Worm (Caenorhabditis elegans): ENCODE data around the gene acer-1.

The acer-1 gene

DNA sequence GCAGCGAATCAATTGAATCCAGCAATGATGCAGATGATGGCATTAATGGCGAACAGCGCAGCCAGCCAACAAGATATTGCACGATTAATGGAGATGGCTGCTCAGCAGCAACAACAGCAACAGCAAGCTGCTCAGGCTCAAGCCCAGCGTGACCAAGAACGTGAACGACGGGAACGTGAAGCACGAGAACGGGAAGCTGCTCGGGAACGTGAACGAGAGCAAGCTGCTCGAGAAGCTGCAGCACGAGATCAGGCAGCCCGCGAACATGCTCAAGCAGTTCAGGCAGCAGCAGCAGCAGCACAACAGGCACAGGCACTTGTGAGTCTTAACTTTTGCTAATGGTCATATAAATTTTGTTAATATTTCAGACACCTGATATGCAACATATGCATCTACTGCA, 43.5 kb downstream of the acer-1 start:
- TF ChIP-seq cog-1 (tag; optimal IDR thresholded peaks at IDR 0.05) (no peak), klf-2 (GFP tag; conservative IDR thresholded peaks at IDR 0.05) (no peak), flt-1 (GFP tag; IDR thresholded peaks at IDR 0.05) (no peak), ztf-29 (GFP tag; IDR thresholded peaks at IDR 0.05) (no peak), tab-1 (GFP tag; IDR thresholded peaks at IDR 0.05) (no peak)

DNA sequence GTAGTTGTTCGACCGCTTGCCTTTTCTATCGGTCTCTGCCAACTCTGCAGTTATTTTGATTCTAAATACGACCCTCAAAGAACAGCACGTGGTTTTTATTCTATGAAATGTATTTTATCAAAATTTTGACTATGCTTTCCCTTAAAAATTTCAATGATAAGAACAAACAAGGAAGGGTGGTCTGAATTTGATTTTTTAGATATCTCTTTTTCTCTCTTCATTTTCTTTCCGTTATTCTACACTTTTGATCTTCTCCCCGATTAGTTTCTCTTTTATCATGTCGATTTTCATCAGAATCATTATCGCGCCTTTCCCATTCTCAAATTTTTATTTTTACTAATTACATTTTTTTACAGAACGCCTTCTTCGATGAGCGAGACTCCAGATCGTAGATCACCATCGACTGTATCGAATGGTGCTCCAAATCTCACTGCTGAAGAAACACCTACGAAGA, 45.2 kb downstream of the acer-1 start:
- TF ChIP-seq med-1 (GFP tag; optimal IDR thresholded peaks at IDR 0.05; ENCODE audit: insufficient read depth) (no peak), tab-1 (GFP tag; IDR thresholded peaks at IDR 0.05) (no peak), klf-2 (GFP tag; conservative IDR thresholded peaks at IDR 0.05) (no peak), T22C8.4 (GFP tag; IDR thresholded peaks at IDR 0.05) (no peak), ztf-23 (GFP tag; IDR thresholded peaks at IDR 0.05) (no peak), ref-1 (GFP tag; conservative IDR thresholded peaks at IDR 0.05) (no peak), flt-1 (GFP tag; IDR thresholded peaks at IDR 0.05) (no peak)

DNA sequence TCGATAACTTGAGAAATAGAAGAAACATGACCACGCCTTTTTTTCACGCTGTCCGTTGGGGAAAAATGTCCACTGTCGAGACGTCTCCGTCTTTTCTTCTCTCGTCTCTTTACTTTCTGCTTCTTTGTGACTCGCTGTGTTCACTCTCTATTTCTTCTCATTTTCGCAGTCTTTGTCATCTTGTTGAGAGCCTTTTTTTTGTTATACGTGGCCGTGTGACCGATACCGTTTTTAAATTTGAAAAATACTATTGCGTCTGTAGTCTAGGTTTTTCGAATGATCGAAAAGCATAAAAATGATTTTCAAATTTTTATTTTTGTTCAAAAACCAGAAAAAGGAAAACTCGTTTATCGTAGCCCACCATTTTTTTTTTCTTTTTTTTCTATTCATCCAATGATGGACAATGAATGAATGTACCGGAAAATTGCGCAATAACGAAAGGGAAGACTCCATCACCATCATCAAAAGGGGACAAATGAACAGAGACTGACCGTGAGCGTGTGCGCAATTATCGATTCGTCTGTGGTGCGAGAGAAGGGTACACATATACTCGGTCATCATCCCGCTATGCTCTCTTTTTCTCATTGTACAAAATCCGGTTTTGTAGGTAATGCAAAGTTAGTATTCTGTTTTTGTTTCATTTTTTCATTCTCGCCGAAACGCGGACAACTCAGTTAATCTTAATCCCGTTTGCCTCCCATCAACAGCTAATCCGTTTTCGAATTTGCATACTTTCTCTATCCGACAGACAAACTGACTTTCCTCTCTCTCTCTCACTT, 45.8 kb downstream of the acer-1 start:
- TF ChIP-seq ztf-23 (GFP tag; IDR thresholded peaks at IDR 0.05) (no peak), T22C8.4 (GFP tag; IDR thresholded peaks at IDR 0.05) (peak; percentile 65)

DNA sequence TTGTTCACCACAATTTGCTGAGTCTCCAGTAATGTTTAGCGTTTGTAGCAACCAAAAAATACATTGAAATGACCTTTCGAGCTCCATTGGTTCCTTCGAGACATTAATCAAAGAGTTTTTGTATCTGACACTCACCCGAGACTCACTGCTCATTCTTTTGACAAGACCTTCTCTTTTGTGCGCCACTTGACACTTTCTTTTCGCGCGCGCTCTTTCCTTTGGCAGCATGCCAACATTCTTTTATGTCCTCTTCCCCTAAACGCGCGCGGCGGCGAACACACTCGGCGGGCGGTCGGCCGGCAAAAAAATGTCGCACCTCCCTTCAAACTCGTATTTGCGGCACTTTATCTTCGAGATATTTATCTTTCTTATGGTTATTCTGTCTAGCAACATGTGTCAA, 46.5 kb downstream of the acer-1 start:
- TF ChIP-seq med-1 (GFP tag; optimal IDR thresholded peaks at IDR 0.05; ENCODE audit: insufficient read depth) (no peak), flt-1 (GFP tag; IDR thresholded peaks at IDR 0.05) (peak; percentile 55; the same call in 1 of the 2 replicates)

DNA sequence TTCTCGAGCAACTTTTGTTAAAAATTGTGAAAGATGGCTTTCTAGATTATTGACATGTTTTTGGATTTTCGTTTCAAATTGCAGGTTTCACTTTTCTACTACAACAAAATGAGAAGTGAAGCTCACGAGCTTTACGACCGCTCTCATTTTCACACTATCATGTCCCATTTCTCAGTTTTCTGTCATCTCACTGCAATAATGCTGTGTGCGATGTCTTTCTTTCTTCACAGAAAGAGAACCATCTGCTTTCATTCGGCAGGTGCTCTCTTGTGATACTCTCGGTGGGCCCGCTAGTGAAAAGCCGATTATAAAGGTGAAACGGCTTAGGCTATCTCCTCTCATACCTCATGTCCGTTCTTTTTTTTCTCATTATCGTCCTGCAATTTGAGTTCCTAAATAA, 47.0 kb downstream of the acer-1 start:
- TF ChIP-seq T22C8.4 (GFP tag; IDR thresholded peaks at IDR 0.05) (no peak), flt-1 (GFP tag; IDR thresholded peaks at IDR 0.05) (0 out of 2 replicates have a peak, but pooled peaks have one; percentile 14), ztf-29 (GFP tag; IDR thresholded peaks at IDR 0.05) (0 out of 2 replicates have a peak, but pooled peaks have one; percentile 43)

ce11 chrII:6842651-6843118, 47.5 kb downstream of the acer-1 start:
- TF ChIP-seq tab-1 (GFP tag; IDR thresholded peaks at IDR 0.05) = no peak
- no peak for TF ChIP-seq klf-2 (GFP tag; conservative IDR thresholded peaks at IDR 0.05)
- TF ChIP-seq flt-1 (GFP tag; IDR thresholded peaks at IDR 0.05) = no peak
- TF ChIP-seq ztf-23 (GFP tag; IDR thresholded peaks at IDR 0.05) = no peak
- no peak for TF ChIP-seq ztf-29 (GFP tag; IDR thresholded peaks at IDR 0.05)

ce11 chrII:6842009-6842408, 48.2 kb downstream of the acer-1 start:
- TF ChIP-seq ztf-23 (GFP tag; IDR thresholded peaks at IDR 0.05) (no peak), T22C8.4 (GFP tag; IDR thresholded peaks at IDR 0.05) (no peak), tab-1 (GFP tag; IDR thresholded peaks at IDR 0.05) (no peak), cog-1 (tag; optimal IDR thresholded peaks at IDR 0.05) (no peak)

DNA sequence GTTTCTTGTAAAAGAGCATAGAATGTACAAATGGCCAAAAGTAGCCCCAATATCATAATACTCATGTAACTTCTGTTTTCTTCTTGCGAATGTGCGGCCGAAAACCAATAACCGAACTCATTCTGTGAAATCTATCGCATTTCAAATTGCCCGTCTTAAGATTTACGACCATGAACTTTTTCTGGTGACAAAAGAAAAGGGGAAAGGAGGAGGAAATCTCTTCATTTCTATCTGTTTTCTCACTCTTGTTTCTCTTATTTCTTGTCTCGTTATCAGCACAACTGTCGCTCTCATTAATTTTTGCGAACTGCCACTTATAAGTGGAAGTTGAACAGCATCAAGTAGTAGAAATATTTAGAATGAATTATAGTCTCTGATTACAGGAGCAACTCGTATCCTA, 49.1 kb downstream of the acer-1 start:
- TF ChIP-seq tab-1 (GFP tag; IDR thresholded peaks at IDR 0.05) = no peak
- TF ChIP-seq cog-1 (tag; optimal IDR thresholded peaks at IDR 0.05) = peak; percentile 15

DNA sequence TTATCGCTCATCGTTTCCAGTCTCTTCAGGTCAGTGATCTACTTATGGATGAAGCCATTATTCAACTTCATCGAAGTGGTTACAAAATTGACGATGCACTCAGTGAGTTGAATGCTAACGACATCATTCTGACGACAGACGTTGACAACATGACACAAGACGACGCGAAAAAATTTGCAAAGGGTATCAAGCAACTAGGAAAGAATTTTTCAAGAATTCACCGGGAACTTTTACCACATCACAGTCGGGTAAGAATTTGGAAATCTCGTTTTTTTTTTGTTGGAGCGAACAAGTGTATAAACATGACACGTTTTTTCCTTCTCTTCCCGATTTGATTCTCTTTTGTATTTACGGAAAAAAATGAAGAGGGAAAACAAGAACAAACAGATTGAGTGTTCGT, 49.5 kb downstream of the acer-1 start:
- TF ChIP-seq T22C8.4 (GFP tag; IDR thresholded peaks at IDR 0.05) (no peak), tab-1 (GFP tag; IDR thresholded peaks at IDR 0.05) (no peak), klf-2 (GFP tag; conservative IDR thresholded peaks at IDR 0.05) (no peak), cog-1 (tag; optimal IDR thresholded peaks at IDR 0.05) (no peak), flt-1 (GFP tag; IDR thresholded peaks at IDR 0.05) (no peak), ref-1 (GFP tag; conservative IDR thresholded peaks at IDR 0.05) (no peak), med-1 (GFP tag; optimal IDR thresholded peaks at IDR 0.05; ENCODE audit: insufficient read depth) (no peak), ztf-23 (GFP tag; IDR thresholded peaks at IDR 0.05) (no peak), ztf-29 (GFP tag; IDR thresholded peaks at IDR 0.05) (no peak)

- no peak for TF ChIP-seq T22C8.4 (GFP tag; IDR thresholded peaks at IDR 0.05)
- no peak for TF ChIP-seq med-1 (GFP tag; optimal IDR thresholded peaks at IDR 0.05; ENCODE audit: insufficient read depth)
- no peak for TF ChIP-seq cog-1 (tag; optimal IDR thresholded peaks at IDR 0.05)
- TF ChIP-seq ztf-23 (GFP tag; IDR thresholded peaks at IDR 0.05) = no peak
- TF ChIP-seq ztf-29 (GFP tag; IDR thresholded peaks at IDR 0.05) = no peak
- no peak for TF ChIP-seq flt-1 (GFP tag; IDR thresholded peaks at IDR 0.05)
- TF ChIP-seq ref-1 (GFP tag; conservative IDR thresholded peaks at IDR 0.05) = no peak
- TF ChIP-seq tab-1 (GFP tag; IDR thresholded peaks at IDR 0.05) = no peak
These were observed 51.2 kb downstream of the acer-1 start for ce11 chrII:6838977-6839376.

Measured in whole organism, midembryonic.